Fruit fly (Drosophila melanogaster) whole organism: ENCODE data around the gene ex.

Experiments used
- CG8478 ChIP-seq: fragments of >200 bp; optimal IDR thresholded peaks from 2 replicates; lab custom pipeline; 2018; ENCODE audit warnings: inconsistent platforms
- Dll ChIP-seq: fragments of >200 bp; optimal IDR thresholded peaks from 2 replicates; lab custom pipeline; 2017
- EcR ChIP-seq, 2 experiments: fragments of >200 bp; optimal IDR thresholded peaks; 2 replicates each; lab custom pipeline; 2017; ENCODE audit warnings: missing biosample characterization in 2 of 2, missing genetic modification characterization in 2 of 2, missing genetic modification reagents in 2 of 2
- pan ChIP-seq: fragments of >200 bp; optimal IDR thresholded peaks from 2 replicates; lab custom pipeline; 2017
- psq ChIP-seq: fragments of >200 bp; optimal IDR thresholded peaks from 2 replicates; lab custom pipeline; 2017
- usp ChIP-seq: fragments of >200 bp; optimal IDR thresholded peaks from 2 replicates; lab custom pipeline; 2017; ENCODE audit warnings: missing biosample characterization, missing genetic modification characterization, mixed read lengths

The ex gene

DNA sequence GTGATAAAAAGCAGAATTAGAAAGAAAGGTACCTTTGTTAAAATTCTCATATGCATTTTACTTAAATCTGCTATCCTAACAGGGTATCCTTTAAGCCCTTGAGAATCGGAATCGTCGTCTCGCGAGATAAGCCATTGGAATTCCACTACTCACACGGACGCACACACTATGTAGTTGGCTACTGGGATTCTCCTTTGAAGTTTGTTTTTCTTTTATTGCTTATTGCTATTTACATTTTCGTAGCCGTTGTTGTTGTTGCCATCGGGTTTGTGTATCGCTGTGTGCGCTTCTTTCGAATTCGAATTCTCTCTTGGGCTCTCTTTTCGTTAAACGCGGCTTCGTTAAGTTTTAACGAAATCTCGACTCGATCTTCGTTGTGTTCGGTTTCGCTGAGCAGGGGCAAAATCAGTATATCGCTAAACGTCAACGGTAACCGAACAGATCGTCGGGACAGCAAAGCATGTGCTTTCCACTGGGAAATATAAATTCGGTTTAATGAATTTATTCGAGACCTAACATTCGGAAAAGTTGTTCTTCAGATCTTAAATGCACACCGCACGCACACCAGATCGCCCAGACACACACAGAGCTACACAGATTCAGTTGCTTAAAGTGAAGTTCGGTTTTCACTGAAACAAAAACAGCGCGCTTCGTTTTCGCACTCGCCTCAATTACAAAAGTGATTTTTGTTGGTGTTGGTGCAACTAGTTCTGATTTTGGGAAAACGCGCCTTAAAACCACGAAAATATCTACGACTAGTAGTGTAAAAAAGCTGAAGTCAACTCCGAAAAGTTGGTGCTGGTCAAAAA is at the start of gene ex:
Gene ex, plus strand, starts transcription at position 408 of the 809 bp plus-strand sequence.
- TF ChIP-seq Dll (lab: Kevin White, UChicago) (no peak), usp (GFP tag; lab: Kevin White, UChicago) (no peak), pan (lab: Kevin White, UChicago) (no peak), EcR (GFP tag; optimal IDR thresholded peaks at IDR 0.05; lab: Kevin White, UChicago) (no peak), CG8478 (lab: Kevin White, UChicago) (no peak), psq (lab: Kevin White, UChicago) (no peak)

DNA sequence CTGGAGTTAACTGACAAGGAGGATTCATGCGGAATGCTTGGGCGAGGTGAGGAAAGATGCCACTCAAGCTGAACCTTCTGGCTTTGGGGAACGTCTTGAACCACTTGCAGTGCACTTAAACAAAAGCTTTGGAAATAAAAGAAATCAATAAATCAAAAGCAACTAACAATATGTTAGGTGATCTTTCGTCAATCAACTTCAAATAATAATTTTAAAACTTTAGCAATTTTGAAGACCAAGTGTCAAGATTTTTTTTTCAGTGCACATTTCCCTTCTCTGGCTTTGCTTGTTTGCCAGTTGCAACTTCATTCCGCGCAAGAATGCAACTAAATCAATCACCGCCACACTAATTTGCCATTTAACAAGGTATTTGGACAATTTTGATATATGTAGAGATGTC is 48.2 kb upstream of the ex start:
- TF ChIP-seq CG8478 (lab: Kevin White, UChicago) (no peak), Dll (lab: Kevin White, UChicago) (no peak), pan (lab: Kevin White, UChicago) (no peak), EcR (GFP tag; optimal IDR thresholded peaks at IDR 0.05; lab: Kevin White, UChicago) (no peak), usp (GFP tag; lab: Kevin White, UChicago) (no peak), psq (lab: Kevin White, UChicago) (no peak)

DNA sequence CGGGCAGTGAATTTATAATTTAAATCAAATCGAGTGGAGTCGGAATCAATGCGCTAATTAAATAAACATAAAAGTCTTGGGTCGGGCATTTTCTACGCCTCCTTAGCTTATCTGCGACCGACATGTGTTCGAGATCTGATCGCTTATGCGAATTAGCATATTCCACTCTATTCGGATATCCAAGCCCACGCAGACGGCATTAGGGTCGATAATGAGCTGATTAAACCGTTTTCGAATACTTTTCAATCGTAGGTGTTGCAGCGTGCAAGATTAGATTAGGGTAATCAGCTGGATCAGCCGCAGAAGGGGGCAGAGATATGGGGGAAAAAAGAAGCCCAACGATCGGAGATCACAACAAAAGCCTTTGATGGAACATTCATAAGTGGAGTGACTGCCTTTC is 40.5 kb upstream of the ex start:
- TF ChIP-seq EcR (GFP tag; optimal IDR thresholded peaks at IDR 0.05; lab: Kevin White, UChicago) (no peak), usp (GFP tag; lab: Kevin White, UChicago) (no peak), pan (lab: Kevin White, UChicago) (no peak), Dll (lab: Kevin White, UChicago) (no peak), CG8478 (lab: Kevin White, UChicago) (no peak), psq (lab: Kevin White, UChicago) (no peak)

DNA sequence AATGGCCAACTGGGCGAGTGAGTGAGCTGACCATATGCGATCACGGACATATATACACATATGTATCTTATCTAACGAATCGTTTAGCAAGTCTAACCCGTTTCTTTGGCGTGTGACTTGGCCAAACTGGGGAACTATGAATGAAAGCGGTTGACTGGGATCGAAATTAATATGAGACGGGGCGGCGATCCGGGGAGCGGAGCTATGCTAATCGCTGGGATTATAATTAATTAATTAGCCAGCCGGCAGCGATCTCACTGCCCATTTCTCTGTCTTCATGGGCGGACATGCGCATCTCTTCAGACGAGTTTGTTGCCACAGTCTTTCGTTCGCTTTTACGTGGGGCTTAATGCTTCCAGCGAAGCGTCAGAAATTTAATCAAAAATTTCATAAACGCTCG is 38.5 kb upstream of the ex start:
- TF ChIP-seq CG8478 (lab: Kevin White, UChicago) (no peak), pan (lab: Kevin White, UChicago) (no peak), usp (GFP tag; lab: Kevin White, UChicago) (no peak), EcR (GFP tag; optimal IDR thresholded peaks at IDR 0.05; lab: Kevin White, UChicago) (no peak), psq (lab: Kevin White, UChicago) (no peak), Dll (lab: Kevin White, UChicago) (no peak)

DNA sequence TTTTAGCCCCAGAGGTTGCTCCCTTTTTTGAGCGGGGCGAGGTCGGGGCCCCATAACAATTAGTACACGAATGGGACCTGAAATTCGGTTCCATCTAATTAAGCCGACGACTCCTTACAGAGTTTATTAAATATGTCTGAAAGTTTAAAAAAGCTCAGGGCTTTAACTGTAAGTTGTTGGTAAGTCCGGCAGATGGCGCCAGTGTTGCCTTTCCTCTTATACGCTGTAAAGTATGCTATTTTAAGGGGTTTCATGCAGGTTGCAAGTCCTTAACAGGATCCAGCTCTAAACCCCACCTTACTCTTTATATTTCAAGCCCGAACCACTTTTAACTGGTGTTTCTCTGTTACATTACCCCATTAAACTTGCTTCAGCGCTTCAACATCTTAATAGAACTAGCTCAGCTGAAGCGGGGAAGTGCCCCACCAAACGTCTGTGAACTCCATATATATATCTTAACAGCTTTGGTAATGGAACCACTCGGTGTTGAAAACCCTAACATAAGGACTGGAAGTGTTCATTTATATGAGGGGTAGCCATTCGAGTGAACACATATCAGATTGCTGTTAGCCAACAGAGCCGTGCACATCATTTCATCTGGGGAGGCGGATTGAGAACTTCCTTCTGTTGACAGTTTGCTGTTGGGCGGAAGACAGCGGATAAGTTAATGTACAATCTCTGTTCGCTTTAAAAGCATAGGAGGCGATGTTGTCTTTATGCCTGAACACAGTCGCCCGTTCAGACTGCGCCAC is 35.5 kb upstream of the ex start:
- TF ChIP-seq CG8478 (lab: Kevin White, UChicago) (no peak), EcR (GFP tag; optimal IDR thresholded peaks at IDR 0.05; lab: Kevin White, UChicago) (no peak), Dll (lab: Kevin White, UChicago) (no peak), usp (GFP tag; lab: Kevin White, UChicago) (no peak), pan (lab: Kevin White, UChicago) (no peak), psq (lab: Kevin White, UChicago) (no peak)

DNA sequence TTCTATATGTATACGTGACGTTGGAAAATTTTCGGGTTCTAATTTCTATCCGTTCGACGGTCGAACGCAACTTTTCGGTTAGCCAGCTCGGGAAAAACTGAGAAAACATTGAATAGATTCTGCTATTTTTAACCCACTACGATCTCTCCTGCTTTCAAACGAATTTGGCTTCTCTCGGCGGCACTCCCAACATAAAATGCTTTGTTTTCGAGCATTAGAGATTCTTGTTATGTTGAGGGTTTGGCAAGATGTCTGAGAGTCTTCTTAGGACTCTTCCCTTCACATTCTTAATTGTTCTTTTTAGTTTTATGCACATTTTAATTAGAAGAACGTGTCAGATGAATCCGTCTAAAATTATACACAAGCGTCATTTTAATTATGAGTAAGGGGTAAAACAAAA is 28.9 kb upstream of the ex start, which contains the start of gene CG4213:
Gene CG4213, minus strand, starts transcription at position 101 of the 400 bp plus-strand sequence.
- TF ChIP-seq CG8478 (lab: Kevin White, UChicago), result no peak
- TF ChIP-seq Dll (lab: Kevin White, UChicago), result no peak
- no peak for TF ChIP-seq pan (lab: Kevin White, UChicago)
- TF ChIP-seq EcR (GFP tag; optimal IDR thresholded peaks at IDR 0.05; lab: Kevin White, UChicago), result no peak

DNA sequence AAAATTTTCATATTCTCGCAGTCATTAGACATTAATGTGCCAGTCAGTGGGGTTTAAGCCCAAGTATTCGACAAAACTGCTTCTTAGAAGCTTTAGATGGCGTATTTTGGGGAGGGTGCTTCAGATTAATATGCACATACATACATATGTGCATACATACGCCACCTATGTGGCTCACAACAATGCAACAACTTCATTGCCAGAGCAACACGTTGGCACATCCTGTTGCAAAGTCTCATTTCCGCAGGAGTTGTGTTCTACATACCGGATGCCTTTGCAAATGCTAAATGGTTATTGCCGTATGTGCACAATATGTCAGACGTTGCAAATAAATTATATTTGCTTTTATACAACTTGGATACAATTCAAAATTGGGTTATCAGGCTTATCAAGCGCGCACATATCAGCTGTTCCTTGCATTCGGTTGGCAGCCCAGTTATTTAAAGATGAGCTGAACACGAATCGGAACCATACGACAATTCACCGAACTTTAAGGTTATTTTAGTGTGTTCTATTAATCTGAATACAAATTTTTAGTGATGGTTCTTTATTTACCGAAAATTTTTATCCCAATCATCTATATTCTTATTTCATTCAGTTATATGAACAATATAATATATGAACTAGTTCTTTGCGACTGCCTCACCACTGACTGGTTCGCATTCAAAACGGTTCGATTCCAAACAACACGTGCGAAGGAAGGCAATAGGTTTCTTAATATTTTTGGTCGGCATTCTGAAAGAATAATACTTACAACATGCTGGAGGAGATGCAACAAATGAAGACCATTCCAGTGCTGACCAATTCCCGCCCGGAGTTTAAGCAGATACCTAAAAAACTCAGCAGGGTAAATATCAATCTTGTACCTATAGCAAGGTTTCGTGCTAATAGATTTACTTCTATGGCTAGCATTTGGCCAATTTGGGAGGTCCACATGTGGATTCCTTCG is 27.1 kb upstream of the ex start, which contains the start of gene Polr1B:
Gene Polr1B, plus strand, starts transcription at position 659 of the 949 bp plus-strand sequence.
- no peak for TF ChIP-seq CG8478 (lab: Kevin White, UChicago)
- TF ChIP-seq pan (lab: Kevin White, UChicago), result no peak
- no peak for TF ChIP-seq EcR (GFP tag; optimal IDR thresholded peaks at IDR 0.05; lab: Kevin White, UChicago)
- no peak for TF ChIP-seq Dll (lab: Kevin White, UChicago)
- TF ChIP-seq usp (GFP tag; lab: Kevin White, UChicago), result no peak
- TF ChIP-seq psq (lab: Kevin White, UChicago), result no peak

DNA sequence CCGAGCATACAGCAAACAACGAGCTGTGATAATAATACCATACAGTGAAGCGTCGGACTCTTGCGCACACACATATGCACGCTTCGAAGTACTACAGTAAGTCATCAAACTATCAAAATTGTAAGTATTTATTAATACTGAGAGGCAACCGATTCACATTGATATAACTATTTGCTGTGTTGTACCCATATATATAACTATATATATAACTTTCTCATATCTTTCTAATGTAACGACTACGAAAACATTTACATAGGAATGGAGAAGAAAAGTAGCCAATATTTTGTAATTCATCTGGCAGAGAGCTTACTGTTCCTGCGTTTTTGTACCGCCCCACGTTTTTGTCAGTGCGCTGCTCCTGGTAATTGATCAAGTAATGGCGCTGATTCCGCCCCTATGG is 18.1 kb upstream of the ex start:
- TF ChIP-seq usp (GFP tag; lab: Kevin White, UChicago) (no peak), CG8478 (lab: Kevin White, UChicago) (no peak), EcR (GFP tag; optimal IDR thresholded peaks at IDR 0.05; lab: Kevin White, UChicago) (no peak)

DNA sequence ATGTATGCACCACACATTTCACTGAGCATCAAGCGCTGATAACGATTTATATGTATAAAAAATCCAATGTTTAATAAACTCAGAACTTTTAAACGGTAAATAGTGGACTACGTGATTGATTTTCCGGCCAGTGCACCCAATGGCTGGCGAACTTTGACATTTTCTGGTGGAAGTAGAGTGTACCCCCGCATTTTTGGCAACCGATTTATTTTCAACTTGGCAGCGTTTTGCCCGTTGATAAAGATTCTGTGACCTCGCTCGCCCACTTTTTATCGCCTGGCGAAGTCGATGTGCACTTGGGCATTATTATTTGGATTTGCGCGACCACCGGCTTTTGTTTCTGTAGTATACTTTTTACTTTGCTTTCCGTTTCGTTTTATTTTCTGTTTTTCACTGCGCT is 17.1 kb upstream of the ex start:
- TF ChIP-seq Dll (lab: Kevin White, UChicago) (no peak), usp (GFP tag; lab: Kevin White, UChicago) (no peak), psq (lab: Kevin White, UChicago) (no peak), CG8478 (lab: Kevin White, UChicago) (no peak), pan (lab: Kevin White, UChicago) (no peak), EcR (GFP tag; optimal IDR thresholded peaks at IDR 0.05; lab: Kevin White, UChicago) (no peak)
